Worm (Caenorhabditis elegans) whole organism, young adult: ENCODE results near the gene R04B5.1.

Source experiments
- K11D2.4 ChIP-seq: fragments of 200-800 bp; sonication (Bioruptor generic); IDR thresholded peaks from 2 replicates; pipeline ENCODE4 v1.3.6; 2022; ENCODE audit warnings: missing genetic modification reagents, missing genetic modification characterization, missing compliant biosample characterization
- K12H6.12 ChIP-seq: fragments of 200-800 bp; sonication (Bioruptor generic); optimal IDR thresholded peaks from 2 replicates; lab custom pipeline; 2018; ENCODE audit warnings: mild to moderate bottlenecking, missing genetic modification characterization, missing compliant biosample characterization
- Y56A3A.18 ChIP-seq: fragments of 200-800 bp; sonication (Bioruptor generic); IDR thresholded peaks from 2 replicates; pipeline ENCODE4 v1.3.6; 2022; ENCODE audit warnings: missing genetic modification reagents, missing genetic modification characterization, missing compliant biosample characterization
- Y67H2A.10 ChIP-seq: fragments of 200-800 bp; sonication (Bioruptor generic); conservative IDR thresholded peaks from 2 replicates; pipeline ENCODE4 v1.3.6; 2022; ENCODE audit warnings: missing genetic modification reagents, missing genetic modification characterization, missing compliant biosample characterization
- ceh-91 ChIP-seq: fragments of 200-800 bp; sonication (Bioruptor generic); IDR thresholded peaks from 2 replicates; pipeline ENCODE4 v1.3.6; 2022; ENCODE audit warnings: missing genetic modification reagents, missing genetic modification characterization, missing compliant biosample characterization
- ets-4 ChIP-seq: fragments of 200-800 bp; sonication (Bioruptor generic); optimal IDR thresholded peaks from 2 replicates; lab custom pipeline; 2018; ENCODE audit warnings: mild to moderate bottlenecking, missing genetic modification characterization, missing compliant biosample characterization
- fkh-3 ChIP-seq: sonication (generic microtip); optimal IDR thresholded peaks from 2 replicates; lab custom pipeline; 2016; ENCODE audit warnings: mild to moderate bottlenecking, missing genetic modification characterization, missing compliant biosample characterization
- madf-10 ChIP-seq: sonication (generic microtip); optimal IDR thresholded peaks from 2 replicates; lab custom pipeline; 2016; ENCODE audit warnings: mild to moderate bottlenecking, missing genetic modification characterization, missing compliant biosample characterization
- tbp1 ChIP-seq: fragments of 200-800 bp; sonication (Bioruptor generic); optimal IDR thresholded peaks from 2 replicates; lab custom pipeline; 2018; ENCODE audit warnings: mild to moderate bottlenecking, missing genetic modification characterization, missing compliant biosample characterization
- unc-62 ChIP-seq: fragments of 150-350 bp; optimal IDR thresholded peaks from 2 replicates; lab custom pipeline; 2014; ENCODE audit warnings: missing biosample characterization, missing genetic modification reagents, missing genetic modification characterization
- ztf-18 ChIP-seq: sonication (generic microtip); optimal IDR thresholded peaks from 2 replicates; lab custom pipeline; 2016; ENCODE audit warnings: missing genotype, mild to moderate bottlenecking, missing genetic modification characterization, missing compliant biosample characterization

ce11 chrV:10042254-10042653 lies 35.9 kb downstream of the R04B5.1 start:
- TF ChIP-seq Y56A3A.18 (GFP tag; lab: Robert Waterston, UW) = no peak
- TF ChIP-seq unc-62 (GFP tag; lab: Kevin White, UChicago) = peak; percentile 6
- peak; percentile 53 for TF ChIP-seq K12H6.12 (tag; lab: Kevin White, UChicago)
- no peak for TF ChIP-seq ets-4
- peak; percentile 21 for TF ChIP-seq tbp1 (GFP tag; lab: Kevin White, UChicago)
- TF ChIP-seq madf-10 (tag; lab: Kevin White, UChicago) = no peak
- no peak for TF ChIP-seq ceh-91 (GFP tag; lab: Robert Waterston, UW)
- TF ChIP-seq K11D2.4 (GFP tag; lab: Robert Waterston, UW) = no peak
- no peak for TF ChIP-seq Y67H2A.10 (GFP tag; lab: Robert Waterston, UW)
- no peak for TF ChIP-seq ztf-18 (tag; lab: Kevin White, UChicago)
- no peak for TF ChIP-seq fkh-3
